Worm (Caenorhabditis elegans): ENCODE measurements around the gene H20E11.3.

DNA sequence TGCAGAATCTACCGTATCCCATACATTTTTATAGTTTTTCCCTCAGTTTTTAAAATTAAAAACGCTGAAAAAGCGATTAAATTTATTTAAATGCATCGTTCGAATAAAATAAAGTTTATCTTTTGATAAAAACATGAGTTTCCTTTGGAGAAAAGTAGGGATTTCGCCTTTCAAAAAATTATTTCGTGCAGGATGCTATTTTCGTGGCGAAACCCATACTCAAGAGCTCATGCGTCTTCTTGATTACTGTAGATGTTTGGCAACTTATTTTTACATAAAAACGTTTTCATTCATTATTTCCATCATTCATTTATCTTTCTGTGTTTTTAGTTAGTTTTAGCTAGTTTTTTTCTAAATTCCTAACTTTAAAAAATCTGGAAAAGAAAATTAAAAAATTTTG lies 34.7 kb upstream of the H20E11.3 start:
- TF ChIP-seq snpc-4 (tag; optimal IDR thresholded peaks at IDR 0.05) (no peak), elt-3 (tag; optimal IDR thresholded peaks at IDR 0.05) (no peak), mep-1 (tag; optimal IDR thresholded peaks at IDR 0.05) (no peak), unc-62 (GFP tag; optimal IDR thresholded peaks at IDR 0.05) (no peak), lin-13 (tag; optimal IDR thresholded peaks at IDR 0.05) (no peak), zip-8 (tag; optimal IDR thresholded peaks at IDR 0.05) (no peak), blmp-1 (tag; optimal IDR thresholded peaks at IDR 0.05) (no peak), tbx-8 (GFP tag; optimal IDR thresholded peaks at IDR 0.05) (no peak), nhr-76 (tag; optimal IDR thresholded peaks at IDR 0.05) (no peak)

All from whole organism, mixed stage, embryonic.